Fruit fly (Drosophila melanogaster) whole organism, embryonic: ENCODE results near the gene Teh2.
A peak's percentile ranks its signal among the peaks of the same experiment; 100 is the strongest.

Source experiments
- Antp ChIP-seq: fragments of 200-800 bp; sonication (Bioruptor generic); optimal IDR thresholded peaks from 3 replicates; lab custom pipeline; 2016; ENCODE audit warnings: missing biosample characterization, missing genetic modification characterization
- Atf6 ChIP-seq: fragments of 200-800 bp; sonication (Bioruptor generic); IDR thresholded peaks from 2 replicates; pipeline ENCODE4 v1.3.6; 2022; ENCODE audit warnings: missing biosample characterization, missing genetic modification characterization
- Awh ChIP-seq: fragments of 200-800 bp; sonication (Bioruptor generic); IDR thresholded peaks from 2 replicates; pipeline ENCODE4, ENCODE4 v1.3.6; 2022; ENCODE audit warnings: missing biosample characterization, missing genetic modification characterization
- Bdp1 ChIP-seq: fragments of 200-800 bp; sonication (Bioruptor generic); optimal IDR thresholded peaks from 3 replicates; lab custom pipeline; 2016; ENCODE audit warnings: missing biosample characterization, missing genetic modification characterization
- CG10321 ChIP-seq: fragments of 200-800 bp; sonication (Bioruptor generic); IDR thresholded peaks from 2 replicates; pipeline ENCODE4 v1.3.6; 2022; ENCODE audit warnings: missing biosample characterization, missing genetic modification characterization
- CG12071 ChIP-seq: fragments of 200-800 bp; sonication (Bioruptor generic); optimal IDR thresholded peaks from 3 replicates; lab custom pipeline; 2018; ENCODE audit warnings: missing biosample characterization, mild to moderate bottlenecking, missing genetic modification characterization
- CG12744 ChIP-seq: fragments of 200-800 bp; sonication (Bioruptor generic); optimal IDR thresholded peaks from 2 replicates; lab custom pipeline; 2016; ENCODE audit warnings: missing biosample characterization, missing genetic modification characterization
- CG13624 ChIP-seq: fragments of 200-800 bp; sonication (Bioruptor generic); optimal IDR thresholded peaks from 2 replicates; lab custom pipeline; 2016; ENCODE audit warnings: missing biosample characterization, missing genetic modification characterization
- CG16779 ChIP-seq: fragments of 200-800 bp; sonication (Bioruptor generic); IDR thresholded peaks from 2 replicates; pipeline ENCODE4 v1.3.6; 2022; ENCODE audit warnings: missing biosample characterization, missing genetic modification characterization
- CG18011 ChIP-seq: fragments of 200-800 bp; sonication (Bioruptor generic); optimal IDR thresholded peaks from 2 replicates; lab custom pipeline; 2017; ENCODE audit warnings: missing biosample characterization, missing genetic modification characterization, mild to moderate bottlenecking, moderate library complexity, missing genotype
- CG2116 ChIP-seq: fragments of 200-800 bp; sonication (Bioruptor generic); optimal IDR thresholded peaks from 3 replicates; lab custom pipeline; 2018; ENCODE audit warnings: missing biosample characterization, mild to moderate bottlenecking, missing genetic modification characterization
- CG2889 ChIP-seq: fragments of 200-800 bp; sonication (Bioruptor generic); IDR thresholded peaks from 3 replicates; pipeline ENCODE4 v1.3.6; 2022; ENCODE audit warnings: missing biosample characterization, missing genetic modification characterization
- CG3065 ChIP-seq: fragments of 200-800 bp; sonication (Bioruptor generic); optimal IDR thresholded peaks from 2 replicates; lab custom pipeline; 2016; ENCODE audit warnings: missing biosample characterization, missing genetic modification characterization
- CG34422 ChIP-seq: fragments of 200-800 bp; sonication (Bioruptor generic); IDR thresholded peaks from 3 replicates; pipeline ENCODE4 v1.3.6; 2022; ENCODE audit warnings: missing biosample characterization, missing genetic modification characterization
- CG4282 ChIP-seq: fragments of 200-800 bp; sonication (Bioruptor generic); optimal IDR thresholded peaks from 2 replicates; lab custom pipeline; 2016; ENCODE audit warnings: missing biosample characterization, missing genetic modification characterization
- CG4404 ChIP-seq: fragments of 200-800 bp; sonication (Bioruptor generic); IDR thresholded peaks from 2 replicates; pipeline ENCODE4 v1.3.6; 2022; ENCODE audit warnings: missing biosample characterization, missing genetic modification characterization
- CG4424 ChIP-seq: fragments of 200-800 bp; sonication (Bioruptor generic); optimal IDR thresholded peaks from 3 replicates; lab custom pipeline; 2016; ENCODE audit warnings: missing biosample characterization, missing genetic modification characterization
- CG4617 ChIP-seq: fragments of 200-800 bp; sonication (Bioruptor generic); optimal IDR thresholded peaks from 3 replicates; lab custom pipeline; 2016; ENCODE audit warnings: missing biosample characterization, missing genetic modification characterization, borderline replicate concordance
- CG6654 ChIP-seq: fragments of 200-800 bp; sonication (Bioruptor generic); optimal IDR thresholded peaks from 2 replicates; lab custom pipeline; 2017; ENCODE audit warnings: missing biosample characterization, mild to moderate bottlenecking, missing genetic modification characterization
- CG6689 ChIP-seq: fragments of 200-800 bp; sonication (Bioruptor generic); IDR thresholded peaks from 2 replicates; pipeline ENCODE4 v1.3.6; 2022; ENCODE audit warnings: missing biosample characterization, missing genetic modification characterization
- CG8281 ChIP-seq: fragments of 200-800 bp; sonication (Bioruptor generic); optimal IDR thresholded peaks from 2 replicates; lab custom pipeline; 2018; ENCODE audit warnings: missing biosample characterization, mild to moderate bottlenecking, missing genetic modification characterization, moderate library complexity
- Drgx ChIP-seq: fragments of 200-800 bp; sonication (Bioruptor generic); IDR thresholded peaks from 2 replicates; pipeline ENCODE4 v1.3.6; 2022; ENCODE audit warnings: missing biosample characterization, missing genetic modification characterization
- Eip74EF ChIP-seq, 2 experiments: fragments of 200-800 bp in 1 of 2; fragments of >200 bp in 1 of 2; sonication (Bioruptor generic) in 1 of 2; optimal IDR thresholded peaks; 2 replicates each; lab custom pipeline; 2017 to 2019; ENCODE audit warnings: missing biosample characterization in 2 of 2, missing genetic modification characterization in 2 of 2, mild to moderate bottlenecking in 1 of 2, moderate library complexity in 1 of 2
- Gug ChIP-seq: fragments of 200-800 bp; sonication (Bioruptor generic); IDR thresholded peaks from 4 replicates; pipeline ENCODE4 v1.3.6; 2022; ENCODE audit warnings: missing biosample characterization, missing genetic modification characterization
- MBD-R2 ChIP-seq: fragments of 200-800 bp; sonication (Bioruptor generic); IDR thresholded peaks from 2 replicates; pipeline ENCODE4 v1.3.6; 2022; ENCODE audit warnings: missing biosample characterization, missing genetic modification characterization
- Mrtf ChIP-seq: fragments of 200-800 bp; sonication (Bioruptor generic); IDR thresholded peaks from 3 replicates; pipeline ENCODE4 v1.3.6; 2022; ENCODE audit warnings: missing biosample characterization, missing genetic modification characterization
- Rx ChIP-seq: fragments of 200-800 bp; sonication (Bioruptor generic); IDR thresholded peaks from 2 replicates; pipeline ENCODE4 v1.3.6; 2022; ENCODE audit warnings: missing biosample characterization, missing genetic modification characterization
- Side ChIP-seq: fragments of 200-800 bp; sonication (Bioruptor generic); optimal IDR thresholded peaks from 2 replicates; lab custom pipeline; 2016; ENCODE audit warnings: missing biosample characterization, missing genetic modification characterization
- bab2 ChIP-seq: fragments of 200-800 bp; sonication (Bioruptor generic); optimal IDR thresholded peaks from 2 replicates; lab custom pipeline; 2016; ENCODE audit warnings: missing biosample characterization, missing genetic modification characterization
- chif ChIP-seq, 2 experiments: fragments of 200-800 bp; sonication (Bioruptor generic); optimal IDR thresholded peaks; 3 replicates each; lab custom pipeline; 2016; ENCODE audit warnings: missing biosample characterization in 2 of 2, missing genetic modification characterization in 2 of 2
- ems ChIP-seq: fragments of 200-800 bp; sonication (Bioruptor generic); optimal IDR thresholded peaks from 3 replicates; lab custom pipeline; 2016; ENCODE audit warnings: missing biosample characterization, missing genetic modification characterization
- ham ChIP-seq: fragments of 200-800 bp; sonication (Bioruptor generic); IDR thresholded peaks from 2 replicates; pipeline ENCODE4 v1.3.6; 2022; ENCODE audit warnings: missing biosample characterization, missing genetic modification characterization
- hb ChIP-seq: fragments of 200-800 bp; sonication (Bioruptor generic); IDR thresholded peaks from 3 replicates; pipeline ENCODE4 v1.3.6; 2022; ENCODE audit warnings: missing biosample characterization, missing genetic modification characterization; ENCODE audit not compliant: partially characterized antibody
- luna ChIP-seq: fragments of 200-800 bp; sonication (Bioruptor generic); optimal IDR thresholded peaks from 2 replicates; lab custom pipeline; 2016; ENCODE audit warnings: missing biosample characterization, missing genetic modification characterization
- mirr ChIP-seq: fragments of 200-800 bp; sonication (Bioruptor generic); optimal IDR thresholded peaks from 3 replicates; lab custom pipeline; 2018; ENCODE audit warnings: missing biosample characterization, mild to moderate bottlenecking, missing genetic modification characterization
- nau ChIP-seq: fragments of 200-800 bp; sonication (Bioruptor generic); optimal IDR thresholded peaks from 3 replicates; lab custom pipeline; 2017; ENCODE audit warnings: missing biosample characterization, mild to moderate bottlenecking, missing genetic modification characterization, missing genetic modification reagents
- otp ChIP-seq: fragments of 200-800 bp; sonication (Bioruptor generic); IDR thresholded peaks from 3 replicates; pipeline ENCODE4, ENCODE4 v1.3.6; 2022; ENCODE audit warnings: missing biosample characterization, missing genetic modification characterization
- pita ChIP-seq: fragments of 200-800 bp; sonication (Bioruptor generic); optimal IDR thresholded peaks from 2 replicates; lab custom pipeline; 2017; ENCODE audit warnings: missing biosample characterization, mild to moderate bottlenecking, missing genetic modification characterization
- ro ChIP-seq: fragments of 200-800 bp; sonication (Bioruptor generic); IDR thresholded peaks from 2 replicates; pipeline ENCODE4 v1.3.6; 2022; ENCODE audit warnings: missing biosample characterization, missing genetic modification characterization
- salm ChIP-seq: fragments of 200-800 bp; sonication (Bioruptor generic); optimal IDR thresholded peaks from 2 replicates; lab custom pipeline; 2018; ENCODE audit warnings: missing biosample characterization, mild to moderate bottlenecking, missing genetic modification characterization
- sens ChIP-seq: fragments of 200-800 bp; sonication (Bioruptor generic); peaks from one replicate; lab custom pipeline; 2016; ENCODE audit warnings: missing biosample characterization, missing genetic modification characterization
- sisA ChIP-seq: fragments of 200-800 bp; sonication (Bioruptor generic); IDR thresholded peaks from 2 replicates; pipeline ENCODE4 v1.3.6; 2022; ENCODE audit warnings: missing biosample characterization, missing genetic modification characterization
- sna ChIP-seq: fragments of 200-800 bp; sonication (Bioruptor generic); IDR thresholded peaks from 2 replicates; pipeline ENCODE4 v1.3.6; 2022; ENCODE audit warnings: missing biosample characterization, missing genetic modification characterization; ENCODE audit not compliant: partially characterized antibody
- tio ChIP-seq: fragments of 200-800 bp; sonication (Bioruptor generic); optimal IDR thresholded peaks from 2 replicates; lab custom pipeline; 2017; ENCODE audit warnings: missing biosample characterization, missing genetic modification characterization, inconsistent platforms
- toy ChIP-seq: fragments of 200-800 bp; sonication (Bioruptor generic); IDR thresholded peaks from 2 replicates; pipeline ENCODE4 v1.3.6; 2022; ENCODE audit warnings: missing biosample characterization, missing genetic modification characterization
- trh ChIP-seq: fragments of 200-800 bp; sonication (Bioruptor generic); optimal IDR thresholded peaks from 2 replicates; lab custom pipeline; 2016; ENCODE audit warnings: missing biosample characterization, missing genetic modification characterization
- unc-4 ChIP-seq: fragments of 200-800 bp; sonication (Bioruptor generic); IDR thresholded peaks from 2 replicates; pipeline ENCODE4 v1.3.6; 2022; ENCODE audit warnings: missing biosample characterization, missing genetic modification characterization; ENCODE audit not compliant: partially characterized antibody
- vfl ChIP-seq: fragments of 200-800 bp; sonication (Bioruptor generic); optimal IDR thresholded peaks from 2 replicates; lab custom pipeline; 2016; ENCODE audit warnings: missing biosample characterization, missing genetic modification characterization
- vvl ChIP-seq: fragments of 200-800 bp; sonication (Bioruptor generic); IDR thresholded peaks from 2 replicates; pipeline ENCODE4 v1.3.6; 2022; ENCODE audit warnings: missing biosample characterization, missing genetic modification characterization
- wek ChIP-seq: fragments of 200-800 bp; sonication (Bioruptor generic); optimal IDR thresholded peaks from 3 replicates; lab custom pipeline; 2018; ENCODE audit warnings: missing biosample characterization, mild to moderate bottlenecking, missing genetic modification characterization, moderate library complexity
- yki ChIP-seq: fragments of >200 bp; optimal IDR thresholded peaks from 3 replicates; lab custom pipeline; 2018

Gene Teh2

DNA sequence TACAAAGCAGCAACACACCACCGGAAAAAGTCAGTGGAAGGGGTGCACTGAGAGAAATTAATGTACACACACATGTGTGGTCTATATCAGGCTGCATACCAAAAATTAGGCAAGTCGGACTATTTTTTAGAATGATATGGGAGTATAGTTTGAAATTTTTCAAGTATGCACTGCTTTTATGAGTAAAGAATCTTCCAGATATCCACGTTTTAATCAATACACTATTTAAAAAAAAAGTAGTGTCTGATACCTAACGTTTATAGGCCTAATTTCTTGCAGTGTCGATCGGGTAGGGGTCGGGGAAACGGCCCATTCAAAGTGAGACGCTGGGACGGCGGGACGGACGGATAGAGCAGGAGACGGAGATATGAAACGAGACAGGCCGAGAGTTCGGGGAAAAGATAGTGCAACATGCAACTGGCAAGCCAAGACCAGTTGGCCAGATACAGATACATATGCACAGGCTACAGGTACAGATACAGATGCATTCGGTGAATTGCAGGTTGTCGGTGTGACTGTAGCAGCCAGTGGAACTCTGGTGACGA is 42.6 kb upstream of the Teh2 start (continued):
- TF ChIP-seq CG6654 (GFP tag; lab: Kevin White, UChicago) (peak; percentile 82), tio (GFP tag; lab: Kevin White, UChicago) (peak; percentile 93), unc-4 (GFP tag; lab: Robert Waterston, UW) (no peak), MBD-R2 (GFP tag; lab: Robert Waterston, UW) (peak; percentile 27; the same call in 1 of the 2 replicates), CG13624 (peak; percentile 76), bab2 (GFP tag; lab: Kevin White, UChicago) (peak; percentile 92), CG3065 (GFP tag; lab: Kevin White, UChicago) (peak; percentile 84), CG16779 (GFP tag; lab: Robert Waterston, UW) (no peak), CG34422 (peak; percentile 81; the same call in 2 of the 3 replicates), Gug (peak; percentile 81), Bdp1 (GFP tag; lab: Kevin White, UChicago) (peak; percentile 84), Mrtf (GFP tag; lab: Robert Waterston, UW) (peak; percentile 83), Eip74EF (GFP tag; optimal IDR thresholded peaks at IDR 0.05; lab: Kevin White, UChicago) (peak in 1 of 2 experiments; percentile 94), CG12071 (GFP tag; lab: Kevin White, UChicago) (peak; percentile 83), CG4424 (peak; percentile 96), wek (GFP tag; lab: Kevin White, UChicago) (peak; percentile 78), CG4282 (GFP tag; lab: Kevin White, UChicago) (peak; percentile 72), otp (GFP tag; lab: Robert Waterston, UW) (peak; percentile 91), mirr (no peak), CG8281 (tag; lab: Kevin White, UChicago) (peak; percentile 79), CG12744 (GFP tag; lab: Kevin White, UChicago) (peak; percentile 84), vfl (GFP tag; lab: Kevin White, UChicago) (peak; percentile 66), sens (GFP tag; lab: Kevin White, UChicago) (peak; percentile 100), sna (GFP tag; lab: Robert Waterston, UW) (no peak), CG4617 (GFP tag; lab: Kevin White, UChicago) (peak; percentile 76), Atf6 (GFP tag; lab: Robert Waterston, UW) (peak; percentile 55; the same call in 1 of the 2 replicates), Awh (peak; percentile 76; the same call in 1 of the 2 replicates), CG6689 (GFP tag; lab: Robert Waterston, UW) (peak; percentile 95), trh (GFP tag; lab: Kevin White, UChicago) (peak; percentile 83), Drgx (GFP tag; lab: Robert Waterston, UW) (peak; percentile 91), Rx (GFP tag; lab: Robert Waterston, UW) (peak; percentile 84), luna (GFP tag; lab: Kevin White, UChicago) (peak; percentile 8), CG10321 (GFP tag; lab: Robert Waterston, UW) (peak; percentile 36; the same call in 1 of the 2 replicates), CG4404 (GFP tag; lab: Robert Waterston, UW) (peak; percentile 97), toy (GFP tag; lab: Robert Waterston, UW) (no peak), Antp (GFP tag; lab: Kevin White, UChicago) (peak; percentile 89), vvl (GFP tag; lab: Robert Waterston, UW) (peak; percentile 93), nau (GFP tag; lab: Kevin White, UChicago) (peak; percentile 84), CG2889 (peak; percentile 70; the same call in 2 of the 3 replicates), sisA (peak; percentile 94), chif (GFP tag; optimal IDR thresholded peaks at IDR 0.05; lab: Kevin White, UChicago) (peak; percentile 93 to 98), Side (peak; percentile 94), pita (no peak), CG18011 (peak; percentile 38), ham (GFP tag; lab: Robert Waterston, UW) (no peak), yki (lab: Kevin White, UChicago) (no peak), ems (GFP tag; lab: Kevin White, UChicago) (peak; percentile 91), hb (GFP tag; lab: Robert Waterston, UW) (no peak), ro (GFP tag; lab: Robert Waterston, UW) (peak; percentile 75; the same call in 1 of the 2 replicates), CG2116 (GFP tag; lab: Kevin White, UChicago) (peak; percentile 73), salm (peak; percentile 91)
